Worm (Caenorhabditis elegans): ENCODE results near the gene F18E9.4.

DNA sequence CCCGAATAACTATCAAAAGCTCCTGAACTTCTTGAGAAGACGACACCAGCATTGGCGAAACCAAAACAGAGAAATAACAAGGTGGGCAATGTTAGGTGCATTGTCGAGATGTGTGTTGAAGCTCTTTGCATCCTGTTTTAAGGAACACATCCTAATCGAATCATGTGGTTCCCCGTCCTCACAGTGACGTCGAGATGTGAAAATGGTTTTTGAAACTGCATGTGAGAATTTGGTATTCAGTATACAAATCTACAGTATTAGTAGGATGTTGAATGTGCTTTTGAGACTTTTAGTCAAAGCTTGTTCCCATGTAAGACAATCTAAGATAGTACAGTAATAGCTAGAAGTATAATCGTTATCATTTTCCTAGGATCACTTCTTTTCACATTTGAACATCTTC lies 17.3 kb downstream of the F18E9.4 start, which contains the start of gene F18E9.7:
- TF ChIP-seq nhr-28 (tag; optimal IDR thresholded peaks at IDR 0.05), result no peak
- no peak for TF ChIP-seq hmg-11 (tag; optimal IDR thresholded peaks at IDR 0.05)
- TF ChIP-seq elt-1 (tag; optimal IDR thresholded peaks at IDR 0.05), result no peak
- TF ChIP-seq elt-2 (tag; optimal IDR thresholded peaks at IDR 0.05), result no peak
- TF ChIP-seq pqm-1 (tag; optimal IDR thresholded peaks at IDR 0.05), result no peak
- no peak for TF ChIP-seq tbx-2 (tag; optimal IDR thresholded peaks at IDR 0.05)
- TF ChIP-seq mml-1 (tag; optimal IDR thresholded peaks at IDR 0.05), result no peak
- no peak for TF ChIP-seq ztf-11 (tag; optimal IDR thresholded peaks at IDR 0.05)
